Fruit fly (Drosophila melanogaster) whole organism, embryonic: ENCODE measurements around the gene Mzt1.

Experiments used
- Asciz ChIP-seq: fragments of 200-800 bp; sonication (Bioruptor generic); optimal IDR thresholded peaks from 2 replicates; lab custom pipeline; 2017; ENCODE audit warnings: missing biosample characterization, mild to moderate bottlenecking, missing genetic modification characterization, missing genetic modification reagents
- Bgb ChIP-seq: fragments of 200-800 bp; sonication (Bioruptor generic); IDR thresholded peaks from 2 replicates; pipeline ENCODE4 v1.3.6; 2022; ENCODE audit warnings: missing biosample characterization, missing genetic modification characterization; ENCODE audit not compliant: partially characterized antibody
- C15 ChIP-seq: fragments of 200-800 bp; sonication (Bioruptor generic); IDR thresholded peaks from 3 replicates; pipeline ENCODE4 v1.3.6; 2022; ENCODE audit warnings: missing biosample characterization, missing genetic modification characterization
- CG10366 ChIP-seq: fragments of 200-800 bp; sonication (Bioruptor generic); IDR thresholded peaks from 2 replicates; pipeline ENCODE4 v1.3.6; 2022; ENCODE audit warnings: missing biosample characterization, missing genetic modification characterization
- CG11085 ChIP-seq: fragments of 200-800 bp; sonication (Bioruptor generic); IDR thresholded peaks from 2 replicates; pipeline ENCODE4 v1.3.6; 2022; ENCODE audit warnings: missing biosample characterization, missing genetic modification characterization
- CG12071 ChIP-seq: fragments of 200-800 bp; sonication (Bioruptor generic); optimal IDR thresholded peaks from 3 replicates; lab custom pipeline; 2018; ENCODE audit warnings: missing biosample characterization, mild to moderate bottlenecking, missing genetic modification characterization
- CG12659 ChIP-seq: fragments of 200-800 bp; sonication (Bioruptor generic); optimal IDR thresholded peaks from 3 replicates; lab custom pipeline; 2017; ENCODE audit warnings: mild to moderate bottlenecking, missing biosample characterization, missing genetic modification reagents, missing genetic modification characterization
- CG13296 ChIP-seq: fragments of 200-800 bp; sonication (Bioruptor generic); optimal IDR thresholded peaks from 3 replicates; lab custom pipeline; 2018; ENCODE audit warnings: missing biosample characterization, mild to moderate bottlenecking, missing genetic modification characterization
- CG13894 ChIP-seq: fragments of 200-800 bp; sonication (Bioruptor generic); optimal IDR thresholded peaks from 3 replicates; lab custom pipeline; 2018; ENCODE audit warnings: missing biosample characterization, mild to moderate bottlenecking, missing genetic modification characterization, moderate library complexity
- CG31365 ChIP-seq: fragments of 200-800 bp; sonication (Bioruptor generic); optimal IDR thresholded peaks from 2 replicates; lab custom pipeline; 2018; ENCODE audit warnings: missing biosample characterization, mild to moderate bottlenecking, missing genetic modification characterization
- CG32532 ChIP-seq: fragments of 200-800 bp; sonication (Bioruptor generic); IDR thresholded peaks from 2 replicates; pipeline ENCODE4 v1.3.6; 2022; ENCODE audit warnings: missing biosample characterization, missing genetic modification characterization
- CG3838 ChIP-seq: fragments of 200-800 bp; sonication (Bioruptor generic); optimal IDR thresholded peaks from 3 replicates; lab custom pipeline; 2016; ENCODE audit warnings: missing biosample characterization, missing genetic modification characterization
- CG4282 ChIP-seq: fragments of 200-800 bp; sonication (Bioruptor generic); optimal IDR thresholded peaks from 2 replicates; lab custom pipeline; 2016; ENCODE audit warnings: missing biosample characterization, missing genetic modification characterization
- CG4707 ChIP-seq: fragments of 200-800 bp; sonication (Bioruptor generic); optimal IDR thresholded peaks from 2 replicates; lab custom pipeline; 2018; ENCODE audit warnings: missing biosample characterization, mild to moderate bottlenecking, missing genetic modification characterization, moderate library complexity
- CG5245 ChIP-seq: fragments of 200-800 bp; sonication (Bioruptor generic); optimal IDR thresholded peaks from 3 replicates; lab custom pipeline; 2016; ENCODE audit warnings: missing biosample characterization, missing genetic modification characterization
- CG7963 ChIP-seq: fragments of 200-800 bp; sonication (Bioruptor generic); IDR thresholded peaks from 3 replicates; pipeline ENCODE4 v1.3.6; 2022; ENCODE audit warnings: missing biosample characterization, missing genetic modification characterization; ENCODE audit not compliant: partially characterized antibody
- CG8359 ChIP-seq: fragments of 200-800 bp; sonication (Bioruptor generic); optimal IDR thresholded peaks from 2 replicates; lab custom pipeline; 2017; ENCODE audit warnings: missing biosample characterization, mild to moderate bottlenecking, missing genetic modification characterization, borderline replicate concordance
- CG8478 ChIP-seq: fragments of >200 bp; optimal IDR thresholded peaks from 2 replicates; lab custom pipeline; 2018
- Camta ChIP-seq: fragments of 200-800 bp; sonication (Bioruptor generic); optimal IDR thresholded peaks from 2 replicates; lab custom pipeline; 2016; ENCODE audit warnings: missing biosample characterization, missing genetic modification characterization
- CoRest ChIP-seq: fragments of 200-800 bp; sonication (Bioruptor generic); optimal IDR thresholded peaks from 3 replicates; lab custom pipeline; 2018; ENCODE audit warnings: missing biosample characterization, mild to moderate bottlenecking, missing genetic modification characterization, moderate library complexity
- D19B ChIP-seq: fragments of 200-800 bp; sonication (Bioruptor generic); optimal IDR thresholded peaks from 2 replicates; lab custom pipeline; 2017; ENCODE audit warnings: missing biosample characterization, mild to moderate bottlenecking, missing genetic modification characterization
- E2f2 ChIP-seq: fragments of 200-800 bp; sonication (Bioruptor generic); IDR thresholded peaks from 2 replicates; pipeline ENCODE4 v1.3.6; 2022; ENCODE audit warnings: missing biosample characterization, missing genetic modification characterization
- Elba2 ChIP-seq: fragments of 200-800 bp; sonication (Bioruptor generic); optimal IDR thresholded peaks from 3 replicates; lab custom pipeline; 2016; ENCODE audit warnings: missing biosample characterization, missing genetic modification characterization
- Hr39 ChIP-seq: fragments of >200 bp; optimal IDR thresholded peaks from 2 replicates; lab custom pipeline; 2017
- NFAT ChIP-seq: fragments of 200-800 bp; sonication (Bioruptor generic); IDR thresholded peaks from 2 replicates; pipeline ENCODE4 v1.3.6; 2022; ENCODE audit warnings: missing biosample characterization, missing genetic modification characterization
- Nf-YB ChIP-seq: fragments of 200-800 bp; sonication (Bioruptor generic); optimal IDR thresholded peaks from 3 replicates; lab custom pipeline; 2019; ENCODE audit warnings: missing biosample characterization, mild to moderate bottlenecking, missing genetic modification characterization, moderate library complexity
- YL-1 ChIP-seq: fragments of 200-800 bp; sonication (Bioruptor generic); optimal IDR thresholded peaks from 3 replicates; lab custom pipeline; 2017; ENCODE audit warnings: missing biosample characterization, mild to moderate bottlenecking, missing genetic modification characterization
- al ChIP-seq: fragments of 200-800 bp; sonication (Bioruptor generic); IDR thresholded peaks from 2 replicates; pipeline ENCODE4 v1.3.6; 2022; ENCODE audit warnings: missing biosample characterization, missing genetic modification characterization
- amos ChIP-seq: fragments of 200-800 bp; sonication (Bioruptor generic); IDR thresholded peaks from 2 replicates; pipeline ENCODE4 v1.3.6; 2022; ENCODE audit warnings: missing biosample characterization, missing genetic modification characterization; ENCODE audit not compliant: partially characterized antibody
- ara ChIP-seq: fragments of 200-800 bp; sonication (Bioruptor generic); IDR thresholded peaks from 2 replicates; pipeline ENCODE4 v1.3.6; 2022; ENCODE audit warnings: missing biosample characterization, missing genetic modification characterization
- bab2 ChIP-seq: fragments of 200-800 bp; sonication (Bioruptor generic); optimal IDR thresholded peaks from 2 replicates; lab custom pipeline; 2016; ENCODE audit warnings: missing biosample characterization, missing genetic modification characterization
- bbx ChIP-seq: fragments of 200-800 bp; sonication (Bioruptor generic); IDR thresholded peaks from 2 replicates; pipeline ENCODE4 v1.3.6; 2022; ENCODE audit warnings: missing biosample characterization, missing genetic modification characterization; ENCODE audit not compliant: partially characterized antibody
- bowl ChIP-seq: fragments of 200-800 bp; sonication (Bioruptor generic); IDR thresholded peaks from 2 replicates; pipeline ENCODE4 v1.3.6; 2022; ENCODE audit warnings: missing biosample characterization, missing genetic modification characterization
- chn ChIP-seq: fragments of 200-800 bp; sonication (Bioruptor generic); optimal IDR thresholded peaks from 2 replicates; lab custom pipeline; 2016; ENCODE audit warnings: missing biosample characterization, missing genetic modification characterization
- dmrt11E ChIP-seq: fragments of 200-800 bp; sonication (Bioruptor generic); optimal IDR thresholded peaks from 3 replicates; lab custom pipeline; 2018; ENCODE audit warnings: missing biosample characterization, mild to moderate bottlenecking, missing genetic modification characterization, moderate library complexity
- dysf ChIP-seq: fragments of 200-800 bp; sonication (Bioruptor generic); IDR thresholded peaks from 3 replicates; pipeline ENCODE4 v1.3.6; 2022; ENCODE audit warnings: missing biosample characterization, missing genetic modification characterization
- emc ChIP-seq: fragments of 200-800 bp; sonication (Bioruptor generic); optimal IDR thresholded peaks from 2 replicates; lab custom pipeline; 2016; ENCODE audit warnings: missing biosample characterization, missing genetic modification characterization
- fd96Cb ChIP-seq: fragments of 200-800 bp; sonication (Bioruptor generic); optimal IDR thresholded peaks from 2 replicates; lab custom pipeline; 2018; ENCODE audit warnings: missing biosample characterization, mild to moderate bottlenecking, missing genetic modification characterization, moderate library complexity
- gro ChIP-seq: fragments of 200-800 bp; sonication (Bioruptor generic); optimal IDR thresholded peaks from 2 replicates; lab custom pipeline; 2016; ENCODE audit warnings: missing biosample characterization, missing genetic modification characterization
- gt ChIP-seq: fragments of 200-800 bp; sonication (Bioruptor generic); IDR thresholded peaks from 2 replicates; pipeline ENCODE4 v1.3.6; 2022; ENCODE audit warnings: missing biosample characterization, missing genetic modification characterization
- ham ChIP-seq: fragments of 200-800 bp; sonication (Bioruptor generic); IDR thresholded peaks from 2 replicates; pipeline ENCODE4 v1.3.6; 2022; ENCODE audit warnings: missing biosample characterization, missing genetic modification characterization
- lab ChIP-seq: fragments of 200-800 bp; sonication (Bioruptor generic); optimal IDR thresholded peaks from 3 replicates; lab custom pipeline; 2017; ENCODE audit warnings: missing biosample characterization, missing genetic modification characterization, mild to moderate bottlenecking, moderate library complexity, missing genetic modification reagents
- nerfin-2 ChIP-seq: fragments of 200-800 bp; sonication (Bioruptor generic); IDR thresholded peaks from 2 replicates; pipeline ENCODE4 v1.3.6; 2022; ENCODE audit warnings: missing biosample characterization, missing genetic modification characterization; ENCODE audit not compliant: partially characterized antibody
- otp ChIP-seq: fragments of 200-800 bp; sonication (Bioruptor generic); IDR thresholded peaks from 3 replicates; pipeline ENCODE4, ENCODE4 v1.3.6; 2022; ENCODE audit warnings: missing biosample characterization, missing genetic modification characterization
- pnt ChIP-seq: fragments of 200-800 bp; sonication (Bioruptor generic); optimal IDR thresholded peaks from 3 replicates; lab custom pipeline; 2016; ENCODE audit warnings: missing biosample characterization, missing genetic modification characterization
- pros ChIP-seq: fragments of 200-800 bp; sonication (Bioruptor generic); optimal IDR thresholded peaks from 3 replicates; lab custom pipeline; 2019; ENCODE audit warnings: missing biosample characterization, mild to moderate bottlenecking, missing genetic modification characterization, moderate library complexity
- run ChIP-seq: fragments of 200-800 bp; sonication (Bioruptor generic); optimal IDR thresholded peaks from 3 replicates; lab custom pipeline; 2018; ENCODE audit warnings: missing biosample characterization, mild to moderate bottlenecking, missing genetic modification characterization
- sc ChIP-seq, 3 experiments: fragments of >200 bp in 2 of 3; fragments of 200-800 bp in 1 of 3; sonication (Bioruptor generic) in 1 of 3; optimal IDR thresholded peaks; 2 replicates in 2 of 3; 3 replicates in 1 of 3; lab custom pipeline; 2017; ENCODE audit warnings: mild to moderate bottlenecking in 1 of 3, missing biosample characterization in 1 of 3, missing genetic modification characterization in 1 of 3, missing genetic modification reagents in 1 of 3
- ssp ChIP-seq: fragments of 200-800 bp; sonication (Bioruptor generic); IDR thresholded peaks from 2 replicates; pipeline ENCODE4 v1.3.6; 2022; ENCODE audit warnings: missing biosample characterization, missing genetic modification characterization
- sug ChIP-seq: fragments of 200-800 bp; optimal IDR thresholded peaks from 2 replicates; lab custom pipeline; 2019; ENCODE audit warnings: missing biosample characterization, mild to moderate bottlenecking, missing genetic modification characterization, moderate library complexity
- usp ChIP-seq: fragments of >200 bp; optimal IDR thresholded peaks from 2 replicates; lab custom pipeline; 2017; ENCODE audit warnings: missing biosample characterization, missing genetic modification characterization

Mzt1 gene

DNA sequence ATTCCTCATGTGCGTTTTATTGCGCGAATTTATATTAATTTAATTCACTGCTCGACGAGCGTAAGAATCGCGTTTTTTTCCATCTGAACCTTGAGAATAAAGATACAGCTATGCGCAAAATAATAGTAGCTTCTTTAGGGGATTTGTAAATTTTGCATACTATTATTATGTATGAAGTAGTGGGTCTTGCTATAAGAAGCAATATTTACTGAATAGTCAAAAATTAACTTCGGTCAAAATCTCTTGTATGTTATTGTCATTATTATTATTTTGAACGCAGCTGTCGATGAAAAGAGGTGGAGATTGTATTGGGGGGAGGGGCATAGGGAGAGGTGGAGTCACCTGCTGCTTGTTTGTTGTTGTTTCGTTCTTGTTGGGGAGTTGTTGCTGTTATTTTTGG is 29.7 kb downstream of the Mzt1 start (continued):
- TF ChIP-seq Nf-YB (GFP tag; lab: Kevin White, UChicago), result peak; percentile 59
- peak; percentile 65 for TF ChIP-seq E2f2 (GFP tag; lab: Robert Waterston, UW)
- TF ChIP-seq CG13296 (GFP tag; lab: Kevin White, UChicago), result peak; percentile 69
- TF ChIP-seq Camta, result peak; percentile 21
- TF ChIP-seq Hr39, result no peak
- TF ChIP-seq gro (GFP tag; lab: Kevin White, UChicago), result peak; percentile 92
- TF ChIP-seq CG12659 (GFP tag; lab: Kevin White, UChicago), result peak; percentile 63
- no peak for TF ChIP-seq CG7963
- TF ChIP-seq CG13894 (tag; lab: Kevin White, UChicago), result peak; percentile 44
- TF ChIP-seq D19B (GFP tag; lab: Kevin White, UChicago), result peak; percentile 66
- no peak for TF ChIP-seq amos (GFP tag; lab: Robert Waterston, UW)
- TF ChIP-seq nerfin-2, result no peak
- TF ChIP-seq CG4707 (GFP tag; lab: Kevin White, UChicago), result peak; percentile 32
- no peak for TF ChIP-seq usp (GFP tag; lab: Kevin White, UChicago)
- peak; percentile 74 for TF ChIP-seq NFAT (GFP tag; lab: Robert Waterston, UW)
- TF ChIP-seq dysf (GFP tag; lab: Robert Waterston, UW), result peak; percentile 92
- peak; percentile 87 for TF ChIP-seq CG5245 (GFP tag; lab: Kevin White, UChicago)
- peak; percentile 54 for TF ChIP-seq dmrt11E (tag; lab: Kevin White, UChicago)
- peak; percentile 91 for TF ChIP-seq bab2
- TF ChIP-seq sug (tag; lab: Kevin White, UChicago), result peak; percentile 47
- TF ChIP-seq al, result peak; percentile 81
- peak; percentile 59 for TF ChIP-seq CG11085
- TF ChIP-seq CG4282 (GFP tag; lab: Kevin White, UChicago), result no peak
- TF ChIP-seq ssp, result peak; percentile 62
- peak; percentile 56 for TF ChIP-seq pnt (GFP tag; lab: Kevin White, UChicago)
- TF ChIP-seq CG8478 (lab: Kevin White, UChicago), result no peak
- no peak for TF ChIP-seq YL-1
- TF ChIP-seq emc (GFP tag; lab: Kevin White, UChicago), result peak; percentile 42
- no peak for TF ChIP-seq Elba2 (GFP tag; lab: Kevin White, UChicago)
- TF ChIP-seq CG10366, result peak; percentile 83
- peak; percentile 91 for TF ChIP-seq fd96Cb (tag; lab: Kevin White, UChicago)
- TF ChIP-seq ham, result no peak
- no peak for TF ChIP-seq Bgb (GFP tag; lab: Robert Waterston, UW)
- TF ChIP-seq CG31365, result peak; percentile 60
- TF ChIP-seq pros (GFP tag; lab: Kevin White, UChicago), result no peak
- no peak for TF ChIP-seq run (tag; lab: Kevin White, UChicago)
- TF ChIP-seq chn (GFP tag; lab: Kevin White, UChicago), result peak; percentile 65
- TF ChIP-seq sc (optimal IDR thresholded peaks at IDR 0.05; lab: Kevin White, UChicago), result no peak
- peak; percentile 48 for TF ChIP-seq sc (GFP tag; optimal IDR thresholded peaks at IDR 0.05; lab: Kevin White, UChicago)
- peak; percentile 90 for TF ChIP-seq CG32532 (GFP tag; lab: Robert Waterston, UW)
- peak; percentile 90 for TF ChIP-seq CG12071 (GFP tag; lab: Kevin White, UChicago)
- peak; percentile 50; the same call in 1 of the 2 replicates for TF ChIP-seq gt (GFP tag; lab: Robert Waterston, UW)
- peak; percentile 3 for TF ChIP-seq CG3838
- peak; percentile 97 for TF ChIP-seq lab (GFP tag; lab: Kevin White, UChicago)
- peak; percentile 78; the same call in 2 of the 3 replicates for TF ChIP-seq C15 (GFP tag; lab: Robert Waterston, UW)
- peak; percentile 83 for TF ChIP-seq Asciz
- TF ChIP-seq otp (GFP tag; lab: Robert Waterston, UW), result peak; percentile 88
- peak; percentile 79 for TF ChIP-seq CG8359
- TF ChIP-seq ara (GFP tag; lab: Robert Waterston, UW), result peak; percentile 81
- TF ChIP-seq bowl (GFP tag; lab: Robert Waterston, UW), result peak; percentile 71
- TF ChIP-seq CoRest, result peak; percentile 78
- TF ChIP-seq bbx (GFP tag; lab: Robert Waterston, UW), result no peak
